Fruit fly (Drosophila melanogaster) whole organism, embryonic: ENCODE results near the gene Kap3.

Experiments
- ATbp ChIP-seq: fragments of 200-800 bp; sonication (Bioruptor generic); optimal IDR thresholded peaks from 2 replicates; lab custom pipeline; 2017; ENCODE audit warnings: missing biosample characterization, mild to moderate bottlenecking, missing genetic modification characterization, missing genetic modification reagents
- Asciz ChIP-seq: fragments of 200-800 bp; sonication (Bioruptor generic); optimal IDR thresholded peaks from 2 replicates; lab custom pipeline; 2017; ENCODE audit warnings: missing biosample characterization, mild to moderate bottlenecking, missing genetic modification characterization, missing genetic modification reagents
- CG10959 ChIP-seq: fragments of 200-800 bp; sonication (Bioruptor generic); IDR thresholded peaks from 2 replicates; pipeline ENCODE4 v1.3.6; 2022; ENCODE audit warnings: missing biosample characterization, missing genetic modification characterization
- CG11398 ChIP-seq: fragments of 200-800 bp; sonication (Bioruptor generic); optimal IDR thresholded peaks from 2 replicates; lab custom pipeline; 2016; ENCODE audit warnings: missing biosample characterization, missing genetic modification characterization
- CG14014 ChIP-seq: fragments of 200-800 bp; sonication (Bioruptor generic); IDR thresholded peaks from 2 replicates; pipeline ENCODE4 v1.3.6; 2022; ENCODE audit warnings: missing biosample characterization, missing genetic modification characterization
- CG1603 ChIP-seq: fragments of 200-800 bp; sonication (Bioruptor generic); optimal IDR thresholded peaks from 2 replicates; lab custom pipeline; 2019; ENCODE audit warnings: missing biosample characterization, mild to moderate bottlenecking, missing genetic modification characterization, moderate library complexity
- CG16863 ChIP-seq: fragments of 200-800 bp; sonication (Bioruptor generic); optimal IDR thresholded peaks from 3 replicates; lab custom pipeline; 2016; ENCODE audit warnings: missing biosample characterization, missing genetic modification characterization
- CG17359 ChIP-seq: fragments of 200-800 bp; sonication (Bioruptor generic); optimal IDR thresholded peaks from 3 replicates; lab custom pipeline; 2018; ENCODE audit warnings: missing biosample characterization, mild to moderate bottlenecking, missing genetic modification characterization, moderate library complexity
- CG17612 ChIP-seq: fragments of 200-800 bp; sonication (Bioruptor generic); IDR thresholded peaks from 2 replicates; pipeline ENCODE4 v1.3.6; 2022; ENCODE audit warnings: missing biosample characterization, missing genetic modification characterization
- CG2129 ChIP-seq: fragments of 200-800 bp; sonication (Bioruptor generic); IDR thresholded peaks from 2 replicates; pipeline ENCODE4 v1.3.6; 2022; ENCODE audit warnings: missing biosample characterization, missing genetic modification characterization; ENCODE audit not compliant: partially characterized antibody
- CG2889 ChIP-seq: fragments of 200-800 bp; sonication (Bioruptor generic); IDR thresholded peaks from 3 replicates; pipeline ENCODE4 v1.3.6; 2022; ENCODE audit warnings: missing biosample characterization, missing genetic modification characterization
- CG30431 ChIP-seq: fragments of 200-800 bp; sonication (Bioruptor generic); optimal IDR thresholded peaks from 2 replicates; lab custom pipeline; 2017; ENCODE audit warnings: missing biosample characterization, missing genetic modification characterization
- CG31224 ChIP-seq: fragments of 200-800 bp; sonication (Bioruptor generic); IDR thresholded peaks from 2 replicates; pipeline ENCODE4 v1.3.6; 2022; ENCODE audit warnings: missing biosample characterization, missing genetic modification characterization
- CG32767 ChIP-seq: fragments of 200-800 bp; sonication (Bioruptor generic); IDR thresholded peaks from 2 replicates; pipeline ENCODE4 v1.3.6; 2022; ENCODE audit warnings: missing biosample characterization, missing genetic modification characterization
- CG3847 ChIP-seq: fragments of 200-800 bp; sonication (Bioruptor generic); IDR thresholded peaks from 2 replicates; pipeline ENCODE4 v1.3.6; 2022; ENCODE audit warnings: missing biosample characterization, missing genetic modification characterization
- CG4707 ChIP-seq: fragments of 200-800 bp; sonication (Bioruptor generic); optimal IDR thresholded peaks from 2 replicates; lab custom pipeline; 2018; ENCODE audit warnings: missing biosample characterization, mild to moderate bottlenecking, missing genetic modification characterization, moderate library complexity
- CG5953 ChIP-seq: fragments of 200-800 bp; sonication (Bioruptor generic); IDR thresholded peaks from 2 replicates; pipeline ENCODE4 v1.3.6; 2022; ENCODE audit warnings: missing biosample characterization, missing genetic modification characterization
- CG7963 ChIP-seq: fragments of 200-800 bp; sonication (Bioruptor generic); IDR thresholded peaks from 3 replicates; pipeline ENCODE4 v1.3.6; 2022; ENCODE audit warnings: missing biosample characterization, missing genetic modification characterization; ENCODE audit not compliant: partially characterized antibody
- CG8290 ChIP-seq, 3 experiments: fragments of 200-800 bp; sonication (Bioruptor generic); optimal IDR thresholded peaks; 2 replicates each; lab custom pipeline; 2016 to 2019; ENCODE audit warnings: missing biosample characterization in 3 of 3, missing genetic modification characterization in 3 of 3, mild to moderate bottlenecking in 2 of 3, moderate library complexity in 1 of 3
- CG8944 ChIP-seq: fragments of 200-800 bp; sonication (Bioruptor generic); optimal IDR thresholded peaks from 3 replicates; lab custom pipeline; 2016; ENCODE audit warnings: missing biosample characterization, missing genetic modification characterization
- D ChIP-seq, 2 experiments: fragments of 200-800 bp in 1 of 2; fragments of >200 bp in 1 of 2; sonication (Bioruptor generic) in 1 of 2; optimal IDR thresholded peaks; 2 replicates in 1 of 2; 3 replicates in 1 of 2; lab custom pipeline; 2017; ENCODE audit warnings: mild to moderate bottlenecking in 1 of 2, missing biosample characterization in 1 of 2, missing genetic modification characterization in 1 of 2, missing genetic modification reagents in 1 of 2
- D19B ChIP-seq: fragments of 200-800 bp; sonication (Bioruptor generic); optimal IDR thresholded peaks from 2 replicates; lab custom pipeline; 2017; ENCODE audit warnings: missing biosample characterization, mild to moderate bottlenecking, missing genetic modification characterization
- Gsc ChIP-seq: fragments of 200-800 bp; sonication (Bioruptor generic); IDR thresholded peaks from 2 replicates; pipeline ENCODE4 v1.3.6; 2022; ENCODE audit warnings: missing biosample characterization, missing genetic modification characterization
- H2.0 ChIP-seq: fragments of 200-800 bp; sonication (Bioruptor generic); IDR thresholded peaks from 2 replicates; pipeline ENCODE4 v1.3.6; 2022; ENCODE audit warnings: missing biosample characterization, missing genetic modification characterization
- Hey ChIP-seq: fragments of 200-800 bp; sonication (Bioruptor generic); optimal IDR thresholded peaks from 3 replicates; lab custom pipeline; 2018; ENCODE audit warnings: missing biosample characterization, mild to moderate bottlenecking, missing genetic modification characterization
- MESR4 ChIP-seq: fragments of 200-800 bp; sonication (Bioruptor generic); optimal IDR thresholded peaks from 2 replicates; lab custom pipeline; 2018; ENCODE audit warnings: missing biosample characterization, mild to moderate bottlenecking, missing genetic modification characterization, moderate library complexity
- Mes4 ChIP-seq: fragments of 200-800 bp; sonication (Bioruptor generic); optimal IDR thresholded peaks from 2 replicates; lab custom pipeline; 2016; ENCODE audit warnings: missing biosample characterization, missing genetic modification characterization
- Sin3A ChIP-seq: fragments of >200 bp; optimal IDR thresholded peaks from 2 replicates; lab custom pipeline; 2018
- Sry-β ChIP-seq: fragments of 200-800 bp; sonication (Bioruptor generic); optimal IDR thresholded peaks from 2 replicates; lab custom pipeline; 2018; ENCODE audit warnings: missing biosample characterization, mild to moderate bottlenecking, missing genetic modification characterization, moderate library complexity
- Xbp1 ChIP-seq: fragments of 200-800 bp; sonication (Bioruptor generic); optimal IDR thresholded peaks from 3 replicates; lab custom pipeline; 2016; ENCODE audit warnings: missing biosample characterization, mild to moderate bottlenecking, missing genetic modification characterization
- ab ChIP-seq: fragments of 200-800 bp; sonication (Bioruptor generic); optimal IDR thresholded peaks from 2 replicates; lab custom pipeline; 2016; ENCODE audit warnings: missing biosample characterization, missing genetic modification characterization
- abd-A ChIP-seq: fragments of 200-800 bp; sonication (Bioruptor generic); optimal IDR thresholded peaks from 3 replicates; lab custom pipeline; 2019; ENCODE audit warnings: missing biosample characterization, mild to moderate bottlenecking, missing genetic modification characterization, moderate library complexity
- amos ChIP-seq: fragments of 200-800 bp; sonication (Bioruptor generic); IDR thresholded peaks from 2 replicates; pipeline ENCODE4 v1.3.6; 2022; ENCODE audit warnings: missing biosample characterization, missing genetic modification characterization; ENCODE audit not compliant: partially characterized antibody
- cas ChIP-seq: fragments of 200-800 bp; sonication (Bioruptor generic); IDR thresholded peaks from 2 replicates; pipeline ENCODE4 v1.3.6; 2022; ENCODE audit warnings: missing biosample characterization, missing genetic modification characterization
- danr ChIP-seq: fragments of 200-800 bp; sonication (Bioruptor generic); IDR thresholded peaks from 2 replicates; pipeline ENCODE4 v1.3.6; 2022; ENCODE audit warnings: missing biosample characterization, missing genetic modification characterization
- dmrt99B ChIP-seq: fragments of 200-800 bp; sonication (Bioruptor generic); optimal IDR thresholded peaks from 2 replicates; lab custom pipeline; 2018; ENCODE audit warnings: missing biosample characterization, mild to moderate bottlenecking, missing genetic modification characterization, moderate library complexity
- dpn ChIP-seq, 2 experiments: fragments of 200-800 bp; sonication (Bioruptor generic); optimal IDR thresholded peaks; 3 replicates each; lab custom pipeline; 2016; ENCODE audit warnings: missing biosample characterization in 2 of 2, missing genetic modification characterization in 2 of 2
- exex ChIP-seq: fragments of 200-800 bp; sonication (Bioruptor generic); optimal IDR thresholded peaks from 4 replicates; lab custom pipeline; 2018; ENCODE audit warnings: missing biosample characterization, mild to moderate bottlenecking, missing genetic modification characterization, moderate library complexity
- gt ChIP-seq: fragments of 200-800 bp; sonication (Bioruptor generic); IDR thresholded peaks from 2 replicates; pipeline ENCODE4 v1.3.6; 2022; ENCODE audit warnings: missing biosample characterization, missing genetic modification characterization
- knrl ChIP-seq: fragments of 200-800 bp; sonication (Bioruptor generic); IDR thresholded peaks from 3 replicates; pipeline ENCODE4 v1.3.6; 2022; ENCODE audit warnings: missing biosample characterization, missing genetic modification characterization; ENCODE audit not compliant: partially characterized antibody
- lab ChIP-seq: fragments of 200-800 bp; sonication (Bioruptor generic); optimal IDR thresholded peaks from 3 replicates; lab custom pipeline; 2017; ENCODE audit warnings: missing biosample characterization, missing genetic modification characterization, mild to moderate bottlenecking, moderate library complexity, missing genetic modification reagents
- lmd ChIP-seq: fragments of 200-800 bp; sonication (Bioruptor generic); IDR thresholded peaks from 2 replicates; pipeline ENCODE4 v1.3.6; 2022; ENCODE audit warnings: missing biosample characterization, missing genetic modification characterization
- oc ChIP-seq: fragments of 200-800 bp; sonication (Bioruptor generic); optimal IDR thresholded peaks from 2 replicates; lab custom pipeline; 2018; ENCODE audit warnings: missing biosample characterization, mild to moderate bottlenecking, missing genetic modification characterization, moderate library complexity
- schlank ChIP-seq: fragments of 200-800 bp; sonication (Bioruptor generic); optimal IDR thresholded peaks from 2 replicates; lab custom pipeline; 2018; ENCODE audit warnings: missing biosample characterization, mild to moderate bottlenecking, missing genetic modification characterization
- scrt ChIP-seq: fragments of 200-800 bp; sonication (Bioruptor generic); optimal IDR thresholded peaks from 2 replicates; lab custom pipeline; 2018; ENCODE audit warnings: missing biosample characterization, mild to moderate bottlenecking, missing genetic modification characterization, moderate library complexity
- sqz ChIP-seq: fragments of 200-800 bp; sonication (Bioruptor generic); optimal IDR thresholded peaks from 3 replicates; lab custom pipeline; 2018; ENCODE audit warnings: missing biosample characterization, mild to moderate bottlenecking, missing genetic modification characterization
- tap ChIP-seq: fragments of 200-800 bp; optimal IDR thresholded peaks from 3 replicates; lab custom pipeline; 2019; ENCODE audit warnings: missing biosample characterization, mild to moderate bottlenecking, missing genetic modification characterization, moderate library complexity
- tio ChIP-seq: fragments of 200-800 bp; sonication (Bioruptor generic); optimal IDR thresholded peaks from 2 replicates; lab custom pipeline; 2017; ENCODE audit warnings: missing biosample characterization, missing genetic modification characterization, inconsistent platforms

The Kap3 gene

dm6 chrX:11338047-11338747, 1.7 kb downstream of the Kap3 start (continued):
- TF ChIP-seq amos (GFP tag; lab: Robert Waterston, UW) (no peak), CG4707 (GFP tag; lab: Kevin White, UChicago) (peak; percentile 12), oc (no peak), CG30431 (GFP tag; lab: Kevin White, UChicago) (peak; percentile 38), Sry-β (GFP tag; lab: Kevin White, UChicago) (no peak), CG5953 (GFP tag; lab: Robert Waterston, UW) (no peak), schlank (tag; lab: Kevin White, UChicago) (no peak), knrl (no peak), lab (GFP tag; lab: Kevin White, UChicago) (peak; percentile 70), dpn (GFP tag; optimal IDR thresholded peaks at IDR 0.05; lab: Kevin White, UChicago) (peak; percentile 75), sqz (GFP tag; lab: Kevin White, UChicago) (no peak), CG1603 (tag; lab: Kevin White, UChicago) (no peak), dmrt99B (tag; lab: Kevin White, UChicago) (peak; percentile 42), D (optimal IDR thresholded peaks at IDR 0.05; lab: Kevin White, UChicago) (no peak), D (GFP tag; optimal IDR thresholded peaks at IDR 0.05; lab: Kevin White, UChicago) (peak; percentile 63), Gsc (GFP tag; lab: Robert Waterston, UW) (no peak), CG10959 (GFP tag; lab: Robert Waterston, UW) (0 out of 2 replicates have a peak, but pooled peaks have one; percentile 18), CG2129 (no peak), lmd (peak; percentile 65), CG17359 (tag; lab: Kevin White, UChicago) (peak; percentile 61), exex (no peak), CG11398 (peak; percentile 50), CG7963 (no peak), H2.0 (0 out of 2 replicates have a peak, but pooled peaks have one; percentile 12), CG8944 (GFP tag; lab: Kevin White, UChicago) (peak; percentile 59), danr (GFP tag; lab: Robert Waterston, UW) (peak; percentile 34; the same call in 1 of the 2 replicates), gt (GFP tag; lab: Robert Waterston, UW) (no peak), ATbp (GFP tag; lab: Kevin White, UChicago) (peak; percentile 59), scrt (GFP tag; lab: Kevin White, UChicago) (no peak), Sin3A (lab: Kevin White, UChicago) (no peak), CG31224 (GFP tag; lab: Robert Waterston, UW) (no peak), tap (tag; lab: Kevin White, UChicago) (no peak), D19B (GFP tag; lab: Kevin White, UChicago) (no peak), ab (GFP tag; lab: Kevin White, UChicago) (no peak), cas (no peak), CG8290 (GFP tag; optimal IDR thresholded peaks at IDR 0.05; lab: Kevin White, UChicago) (no peak), CG8290 (tag; optimal IDR thresholded peaks at IDR 0.05; lab: Kevin White, UChicago) (no peak), MESR4 (no peak), CG32767 (no peak; the same call in 1 of the 2 replicates), CG2889 (0 out of 3 replicates have a peak, but pooled peaks have one; percentile 20), Asciz (no peak), CG14014 (peak; percentile 68; the same call in 1 of the 2 replicates), CG3847 (GFP tag; lab: Robert Waterston, UW) (0 out of 2 replicates have a peak, but pooled peaks have one; percentile 24), abd-A (no peak), CG17612 (GFP tag; lab: Robert Waterston, UW) (no peak), Hey (tag; lab: Kevin White, UChicago) (no peak), CG16863 (GFP tag; lab: Kevin White, UChicago) (peak; percentile 60), Mes4 (GFP tag; lab: Kevin White, UChicago) (peak; percentile 70), Xbp1 (GFP tag; lab: Kevin White, UChicago) (peak; percentile 73), tio (GFP tag; lab: Kevin White, UChicago) (no peak)
